Fruit fly (Drosophila melanogaster): ENCODE results near the gene CG43895.

The CG43895 gene

dm6 chr3L:21769515-21769914 is 44.0 kb downstream of the CG43895 start, which contains the start of gene CG7370:
CG7370 (plus strand) TSS chr3L:21769815.
- TF ChIP-seq fkh (GFP tag; optimal IDR thresholded peaks at IDR 0.05) (no peak), Gug (GFP tag; IDR thresholded peaks at IDR 0.05) (no peak), CG10669 (GFP tag; optimal IDR thresholded peaks at IDR 0.05) (no peak), CG32006 (GFP tag; optimal IDR thresholded peaks at IDR 0.05) (no peak), lz (GFP tag; optimal IDR thresholded peaks at IDR 0.05) (no peak), Blimp-1 (GFP tag; optimal IDR thresholded peaks at IDR 0.05) (no peak), CG6808 (GFP tag; optimal IDR thresholded peaks at IDR 0.05) (no peak), Smox (GFP tag; optimal IDR thresholded peaks at IDR 0.05) (no peak), Eip75B (GFP tag; optimal IDR thresholded peaks at IDR 0.05) (no peak), CG16779 (tag; optimal IDR thresholded peaks at IDR 0.05) (no peak), CG31627 (GFP tag; optimal IDR thresholded peaks at IDR 0.05) (no peak), Hr4 (GFP tag; optimal IDR thresholded peaks at IDR 0.05) (no peak), CG10631 (GFP tag; optimal IDR thresholded peaks at IDR 0.05) (no peak), Sox15 (GFP tag; optimal IDR thresholded peaks at IDR 0.05) (no peak), Ets21C (GFP tag; optimal IDR thresholded peaks at IDR 0.05) (no peak), CG6792 (GFP tag; optimal IDR thresholded peaks at IDR 0.05) (no peak)

- no peak for TF ChIP-seq CG31627 (GFP tag; optimal IDR thresholded peaks at IDR 0.05)
- no peak for TF ChIP-seq fd59A (GFP tag; optimal IDR thresholded peaks at IDR 0.05)
- no peak for TF ChIP-seq OdsH (GFP tag; optimal IDR thresholded peaks at IDR 0.05)
- no peak for TF ChIP-seq Met (GFP tag; optimal IDR thresholded peaks at IDR 0.05)
- no peak for TF ChIP-seq Hr39 (GFP tag; optimal IDR thresholded peaks at IDR 0.05)
- no peak for TF ChIP-seq CG3032 (tag; optimal IDR thresholded peaks at IDR 0.05)
These were observed 47.6 kb downstream of the CG43895 start for dm6 chr3L:21765931-21766330.

Measured in whole organism, prepupa.